Fruit fly (Drosophila melanogaster) whole organism, embryonic: ENCODE results near the gene CG6870.

Experiments used
- Atf6 ChIP-seq: fragments of 200-800 bp; sonication (Bioruptor generic); IDR thresholded peaks from 2 replicates; pipeline ENCODE4 v1.3.6; 2022; ENCODE audit warnings: missing biosample characterization, missing genetic modification characterization
- Blimp-1 ChIP-seq: fragments of 200-800 bp; sonication (Bioruptor generic); optimal IDR thresholded peaks from 3 replicates; lab custom pipeline; 2018; ENCODE audit warnings: missing biosample characterization, missing genetic modification characterization, mild to moderate bottlenecking, moderate library complexity, missing genetic modification reagents
- CG10147 ChIP-seq: fragments of 200-800 bp; sonication (Bioruptor generic); optimal IDR thresholded peaks from 2 replicates; lab custom pipeline; 2019; ENCODE audit warnings: missing biosample characterization, mild to moderate bottlenecking, missing genetic modification characterization, moderate library complexity
- CG11696 ChIP-seq: fragments of 200-800 bp; sonication (Bioruptor generic); IDR thresholded peaks from 2 replicates; pipeline ENCODE4 v1.3.6; 2022; ENCODE audit warnings: missing biosample characterization, missing genetic modification characterization
- CG12236 ChIP-seq: fragments of 200-800 bp; sonication (Bioruptor generic); optimal IDR thresholded peaks from 2 replicates; lab custom pipeline; 2016; ENCODE audit warnings: missing biosample characterization, missing genetic modification characterization
- CG13287 ChIP-seq: fragments of 200-800 bp; sonication (Bioruptor generic); IDR thresholded peaks from 2 replicates; pipeline ENCODE4 v1.3.6; 2022; ENCODE audit warnings: missing biosample characterization, missing genetic modification characterization; ENCODE audit not compliant: partially characterized antibody
- CG14014 ChIP-seq: fragments of 200-800 bp; sonication (Bioruptor generic); IDR thresholded peaks from 2 replicates; pipeline ENCODE4 v1.3.6; 2022; ENCODE audit warnings: missing biosample characterization, missing genetic modification characterization
- CG14050 ChIP-seq: fragments of 200-800 bp; sonication (Bioruptor generic); IDR thresholded peaks from 3 replicates; pipeline ENCODE4 v1.3.6; 2022; ENCODE audit warnings: missing biosample characterization, missing genetic modification characterization
- CG14441 ChIP-seq: fragments of 200-800 bp; sonication (Bioruptor generic); IDR thresholded peaks from 2 replicates; pipeline ENCODE4 v1.3.6; 2022; ENCODE audit warnings: missing biosample characterization, missing genetic modification characterization
- CG15601 ChIP-seq: fragments of 200-800 bp; sonication (Bioruptor generic); optimal IDR thresholded peaks from 3 replicates; lab custom pipeline; 2019; ENCODE audit warnings: missing biosample characterization, mild to moderate bottlenecking, missing genetic modification characterization, moderate library complexity
- CG1647 ChIP-seq: fragments of 200-800 bp; sonication (Bioruptor generic); optimal IDR thresholded peaks from 3 replicates; lab custom pipeline; 2016; ENCODE audit warnings: missing biosample characterization, missing genetic modification characterization
- CG17359 ChIP-seq: fragments of 200-800 bp; sonication (Bioruptor generic); optimal IDR thresholded peaks from 3 replicates; lab custom pipeline; 2018; ENCODE audit warnings: missing biosample characterization, mild to moderate bottlenecking, missing genetic modification characterization, moderate library complexity
- CG17361 ChIP-seq: fragments of 200-800 bp; sonication (Bioruptor generic); IDR thresholded peaks from 3 replicates; pipeline ENCODE4 v1.3.6; 2022; ENCODE audit warnings: missing biosample characterization, missing genetic modification characterization
- CG17912 ChIP-seq: fragments of 200-800 bp; sonication (Bioruptor generic); optimal IDR thresholded peaks from 2 replicates; lab custom pipeline; 2018; ENCODE audit warnings: missing biosample characterization, mild to moderate bottlenecking, missing genetic modification characterization
- CG18619 ChIP-seq: fragments of 200-800 bp; sonication (Bioruptor generic); optimal IDR thresholded peaks from 3 replicates; lab custom pipeline; 2017; ENCODE audit warnings: missing biosample characterization, mild to moderate bottlenecking, missing genetic modification characterization
- CG33557 ChIP-seq: fragments of 200-800 bp; sonication (Bioruptor generic); optimal IDR thresholded peaks from 2 replicates; lab custom pipeline; 2019; ENCODE audit warnings: missing biosample characterization, mild to moderate bottlenecking, missing genetic modification characterization, moderate library complexity
- CG3995 ChIP-seq: fragments of 200-800 bp; sonication (Bioruptor generic); optimal IDR thresholded peaks from 3 replicates; lab custom pipeline; 2016; ENCODE audit warnings: missing biosample characterization, missing genetic modification characterization
- CG43689 ChIP-seq: fragments of 200-800 bp; sonication (Bioruptor generic); IDR thresholded peaks from 2 replicates; pipeline ENCODE4 v1.3.6; 2022; ENCODE audit warnings: missing biosample characterization, missing genetic modification characterization
- CG4424 ChIP-seq: fragments of 200-800 bp; sonication (Bioruptor generic); optimal IDR thresholded peaks from 3 replicates; lab custom pipeline; 2016; ENCODE audit warnings: missing biosample characterization, missing genetic modification characterization
- CG4617 ChIP-seq: fragments of 200-800 bp; sonication (Bioruptor generic); optimal IDR thresholded peaks from 3 replicates; lab custom pipeline; 2016; ENCODE audit warnings: missing biosample characterization, missing genetic modification characterization, borderline replicate concordance
- CG5953 ChIP-seq: fragments of 200-800 bp; sonication (Bioruptor generic); IDR thresholded peaks from 2 replicates; pipeline ENCODE4 v1.3.6; 2022; ENCODE audit warnings: missing biosample characterization, missing genetic modification characterization
- CG6654 ChIP-seq: fragments of 200-800 bp; sonication (Bioruptor generic); optimal IDR thresholded peaks from 2 replicates; lab custom pipeline; 2017; ENCODE audit warnings: missing biosample characterization, mild to moderate bottlenecking, missing genetic modification characterization
- CG7357 ChIP-seq: fragments of 200-800 bp; sonication (Bioruptor generic); IDR thresholded peaks from 3 replicates; pipeline ENCODE4 v1.3.6; 2022; ENCODE audit warnings: missing biosample characterization, missing genetic modification characterization
- CG7745 ChIP-seq: fragments of 200-800 bp; sonication (Bioruptor generic); optimal IDR thresholded peaks from 2 replicates; lab custom pipeline; 2018; ENCODE audit warnings: missing biosample characterization, mild to moderate bottlenecking, missing genetic modification characterization, moderate library complexity
- CG8944 ChIP-seq: fragments of 200-800 bp; sonication (Bioruptor generic); optimal IDR thresholded peaks from 3 replicates; lab custom pipeline; 2016; ENCODE audit warnings: missing biosample characterization, missing genetic modification characterization
- Dek ChIP-seq: fragments of 200-800 bp; sonication (Bioruptor generic); optimal IDR thresholded peaks from 3 replicates; lab custom pipeline; 2019; ENCODE audit warnings: missing biosample characterization, mild to moderate bottlenecking, missing genetic modification characterization, moderate library complexity
- Dll ChIP-seq: fragments of 200-800 bp; sonication (Bioruptor generic); IDR thresholded peaks from 4 replicates; pipeline ENCODE4 v1.3.6; 2022; ENCODE audit warnings: missing biosample characterization, missing genetic modification characterization; ENCODE audit not compliant: partially characterized antibody
- HHEX ChIP-seq: fragments of 200-800 bp; sonication (Bioruptor generic); optimal IDR thresholded peaks from 3 replicates; lab custom pipeline; 2017; ENCODE audit warnings: missing biosample characterization, mild to moderate bottlenecking, missing genetic modification characterization, missing genetic modification reagents
- Hmx ChIP-seq: fragments of 200-800 bp; sonication (Bioruptor generic); optimal IDR thresholded peaks from 2 replicates; lab custom pipeline; 2016; ENCODE audit warnings: missing biosample characterization, missing genetic modification characterization
- Hr78 ChIP-seq, 2 experiments: fragments of 200-800 bp in 1 of 2; fragments of >200 bp in 1 of 2; sonication (Bioruptor generic) in 1 of 2; optimal IDR thresholded peaks; 2 replicates each; lab custom pipeline; 2017 to 2019; ENCODE audit warnings: missing biosample characterization in 2 of 2, missing genetic modification characterization in 2 of 2, mild to moderate bottlenecking in 1 of 2, moderate library complexity in 1 of 2
- MESR4 ChIP-seq: fragments of 200-800 bp; sonication (Bioruptor generic); optimal IDR thresholded peaks from 2 replicates; lab custom pipeline; 2018; ENCODE audit warnings: missing biosample characterization, mild to moderate bottlenecking, missing genetic modification characterization, moderate library complexity
- NK7.1 ChIP-seq: fragments of 200-800 bp; sonication (Bioruptor generic); optimal IDR thresholded peaks from 3 replicates; lab custom pipeline; 2016; ENCODE audit warnings: missing biosample characterization, missing genetic modification characterization
- Rfx ChIP-seq: fragments of 200-800 bp; sonication (Bioruptor generic); IDR thresholded peaks from 2 replicates; pipeline ENCODE4 v1.3.6; 2022; ENCODE audit warnings: missing biosample characterization, missing genetic modification characterization
- Rx ChIP-seq: fragments of 200-800 bp; sonication (Bioruptor generic); IDR thresholded peaks from 2 replicates; pipeline ENCODE4 v1.3.6; 2022; ENCODE audit warnings: missing biosample characterization, missing genetic modification characterization
- Ssrp ChIP-seq: fragments of 200-800 bp; sonication (Bioruptor generic); optimal IDR thresholded peaks from 2 replicates; lab custom pipeline; 2018; ENCODE audit warnings: missing biosample characterization, mild to moderate bottlenecking, missing genetic modification characterization, moderate library complexity
- Vsx1 ChIP-seq: fragments of 200-800 bp; sonication (Bioruptor generic); optimal IDR thresholded peaks from 2 replicates; lab custom pipeline; 2017; ENCODE audit warnings: missing biosample characterization, mild to moderate bottlenecking, missing genetic modification characterization, missing genetic modification reagents
- en ChIP-seq: fragments of 200-800 bp; sonication (Bioruptor generic); optimal IDR thresholded peaks from 2 replicates; lab custom pipeline; 2016; ENCODE audit warnings: missing biosample characterization, missing genetic modification characterization
- gcm ChIP-seq: fragments of 200-800 bp; sonication (Bioruptor generic); optimal IDR thresholded peaks from 2 replicates; lab custom pipeline; 2019; ENCODE audit warnings: missing biosample characterization, mild to moderate bottlenecking, missing genetic modification characterization, moderate library complexity
- gem ChIP-seq: fragments of 200-800 bp; sonication (Bioruptor generic); optimal IDR thresholded peaks from 2 replicates; lab custom pipeline; 2019; ENCODE audit warnings: missing biosample characterization, mild to moderate bottlenecking, missing genetic modification characterization, moderate library complexity
- hth ChIP-seq: fragments of >200 bp; optimal IDR thresholded peaks from 2 replicates; lab custom pipeline; 2017; ENCODE audit warnings: inconsistent platforms
- mld ChIP-seq: fragments of 200-800 bp; sonication (Bioruptor generic); IDR thresholded peaks from 3 replicates; pipeline ENCODE4 v1.3.6; 2022; ENCODE audit warnings: missing biosample characterization, missing genetic modification characterization; ENCODE audit not compliant: partially characterized antibody
- nmo ChIP-seq: fragments of 200-800 bp; sonication (Bioruptor generic); optimal IDR thresholded peaks from 2 replicates; lab custom pipeline; 2018; ENCODE audit warnings: missing biosample characterization, mild to moderate bottlenecking, missing genetic modification characterization, moderate library complexity
- odd ChIP-seq: fragments of 200-800 bp; sonication (Bioruptor generic); optimal IDR thresholded peaks from 2 replicates; lab custom pipeline; 2017; ENCODE audit warnings: missing biosample characterization, mild to moderate bottlenecking, missing genetic modification characterization
- sens ChIP-seq: fragments of 200-800 bp; sonication (Bioruptor generic); peaks from one replicate; lab custom pipeline; 2016; ENCODE audit warnings: missing biosample characterization, missing genetic modification characterization
- shn ChIP-seq: fragments of 200-800 bp; sonication (Bioruptor generic); optimal IDR thresholded peaks from 3 replicates; lab custom pipeline; 2016; ENCODE audit warnings: missing biosample characterization, missing genetic modification characterization
- sim ChIP-seq: fragments of 200-800 bp; sonication (Bioruptor generic); IDR thresholded peaks from 2 replicates; pipeline ENCODE4 v1.3.6; 2022; ENCODE audit warnings: missing biosample characterization, missing genetic modification characterization
- slou ChIP-seq: fragments of 200-800 bp; sonication (Bioruptor generic); optimal IDR thresholded peaks from 3 replicates; lab custom pipeline; 2016; ENCODE audit warnings: missing biosample characterization, missing genetic modification characterization
- sqz ChIP-seq: fragments of 200-800 bp; sonication (Bioruptor generic); optimal IDR thresholded peaks from 3 replicates; lab custom pipeline; 2018; ENCODE audit warnings: missing biosample characterization, mild to moderate bottlenecking, missing genetic modification characterization
- vnd ChIP-seq: fragments of 200-800 bp; sonication (Bioruptor generic); IDR thresholded peaks from 3 replicates; pipeline ENCODE4 v1.3.6; 2022; ENCODE audit warnings: missing biosample characterization, missing genetic modification characterization; ENCODE audit not compliant: partially characterized antibody
- zfh2 ChIP-seq: fragments of 200-800 bp; sonication (Bioruptor generic); optimal IDR thresholded peaks from 2 replicates; lab custom pipeline; 2016; ENCODE audit warnings: missing biosample characterization, missing genetic modification characterization

CG6870 gene

DNA sequence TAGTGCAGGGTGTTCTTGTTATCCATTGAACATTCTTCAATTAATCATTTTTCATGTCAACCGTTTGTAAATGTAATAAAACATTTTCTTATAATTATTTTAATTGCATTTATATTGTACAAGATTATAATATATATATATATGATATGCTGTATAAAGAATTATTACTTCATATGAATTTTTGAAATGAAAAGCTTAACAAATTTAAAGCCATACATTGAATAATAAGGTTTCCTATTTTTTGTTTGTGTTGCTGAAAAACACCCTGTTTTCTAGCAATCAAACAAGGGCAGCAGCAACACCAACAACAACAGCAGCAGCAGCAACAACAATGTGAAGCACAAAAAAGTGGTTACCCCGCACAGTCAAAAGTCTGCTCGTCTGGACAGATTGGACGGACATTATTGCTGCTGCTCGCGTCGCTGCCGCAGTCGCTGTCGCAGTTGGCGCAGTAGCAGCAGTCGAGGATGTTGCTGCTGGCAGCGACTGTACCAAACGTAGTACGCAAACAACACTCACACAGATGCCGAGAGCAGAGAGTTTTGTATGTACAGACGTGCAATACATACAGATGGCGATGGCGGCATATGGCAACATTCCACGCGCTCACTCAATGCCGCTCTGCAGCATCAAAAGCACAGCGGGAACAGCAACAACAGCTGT, 33.9 kb downstream of the CG6870 start (continued):
- TF ChIP-seq CG17912 (GFP tag; lab: Kevin White, UChicago) (no peak), CG12236 (no peak), CG7745 (tag; lab: Kevin White, UChicago) (no peak), Dek (tag; lab: Kevin White, UChicago) (peak; percentile 30), CG5953 (GFP tag; lab: Robert Waterston, UW) (no peak), sens (GFP tag; lab: Kevin White, UChicago) (no peak), MESR4 (GFP tag; lab: Kevin White, UChicago) (no peak), CG4617 (GFP tag; lab: Kevin White, UChicago) (no peak), CG15601 (peak; percentile 11), CG13287 (GFP tag; lab: Robert Waterston, UW) (no peak), CG4424 (GFP tag; lab: Kevin White, UChicago) (no peak), nmo (GFP tag; lab: Kevin White, UChicago) (peak; percentile 30), odd (peak; percentile 16), Rx (GFP tag; lab: Robert Waterston, UW) (no peak), CG17361 (GFP tag; lab: Robert Waterston, UW) (no peak), Blimp-1 (GFP tag; lab: Kevin White, UChicago) (no peak), CG43689 (no peak), CG6654 (no peak), CG3995 (GFP tag; lab: Kevin White, UChicago) (no peak), CG14441 (GFP tag; lab: Robert Waterston, UW) (no peak), Hr78 (GFP tag; optimal IDR thresholded peaks at IDR 0.05; lab: Kevin White, UChicago) (no peak), zfh2 (GFP tag; lab: Kevin White, UChicago) (no peak), Vsx1 (GFP tag; lab: Kevin White, UChicago) (no peak), CG7357 (GFP tag; lab: Robert Waterston, UW) (no peak), gcm (GFP tag; lab: Kevin White, UChicago) (peak; percentile 35), CG8944 (GFP tag; lab: Kevin White, UChicago) (no peak), Hmx (GFP tag; lab: Kevin White, UChicago) (no peak), CG14050 (GFP tag; lab: Robert Waterston, UW) (no peak), shn (no peak), CG18619 (GFP tag; lab: Kevin White, UChicago) (no peak), CG14014 (GFP tag; lab: Robert Waterston, UW) (no peak), CG1647 (GFP tag; lab: Kevin White, UChicago) (no peak), mld (GFP tag; lab: Robert Waterston, UW) (no peak), HHEX (GFP tag; lab: Kevin White, UChicago) (no peak), sim (GFP tag; lab: Robert Waterston, UW) (no peak), vnd (no peak), CG17359 (peak; percentile 43), gem (peak; percentile 71), slou (GFP tag; lab: Kevin White, UChicago) (no peak), en (GFP tag; lab: Kevin White, UChicago) (no peak), Atf6 (no peak), sqz (GFP tag; lab: Kevin White, UChicago) (peak; percentile 59), CG11696 (GFP tag; lab: Robert Waterston, UW) (no peak), NK7.1 (no peak), Ssrp (tag; lab: Kevin White, UChicago) (no peak), CG10147 (GFP tag; lab: Kevin White, UChicago) (peak; percentile 68), Dll (GFP tag; lab: Robert Waterston, UW) (no peak), Rfx (GFP tag; lab: Robert Waterston, UW) (0 out of 2 replicates have a peak, but pooled peaks have one; percentile 23), CG33557 (GFP tag; lab: Kevin White, UChicago) (no peak), hth (no peak)
